Worm (Caenorhabditis elegans) whole organism, L2 larva: ENCODE results near the gene T01D1.8.
A peak's percentile ranks its signal among the peaks of the same experiment; 100 is the strongest.

Source experiments
- R02D3.7 ChIP-seq: fragments of 150-350 bp; optimal IDR thresholded peaks from 2 replicates; lab custom pipeline; 2014; ENCODE audit warnings: missing biosample characterization, missing genetic modification characterization
- Y55F3AM.14 ChIP-seq: fragments of 200-800 bp; sonication (Bioruptor generic); optimal IDR thresholded peaks from 2 replicates; lab custom pipeline; 2018; ENCODE audit warnings: mild to moderate bottlenecking, missing genetic modification characterization, missing compliant biosample characterization
- ZK546.5 ChIP-seq: sonication (generic microtip); optimal IDR thresholded peaks from 2 replicates; lab custom pipeline; 2017; ENCODE audit warnings: missing biosample characterization, missing genetic modification characterization
- alr-1 ChIP-seq: fragments of 150-350 bp; optimal IDR thresholded peaks from 2 replicates; lab custom pipeline; 2014; ENCODE audit warnings: missing biosample characterization, missing genetic modification characterization
- blmp-1 ChIP-seq: sonication (generic microtip); optimal IDR thresholded peaks from 2 replicates; lab custom pipeline; 2017; ENCODE audit warnings: missing genetic modification characterization, mild to moderate bottlenecking, missing compliant biosample characterization, antibody characterized with exemption, moderate library complexity; ENCODE audit not compliant: insufficient read depth
- ceh-16 ChIP-seq: fragments of 150-350 bp; optimal IDR thresholded peaks from 2 replicates; lab custom pipeline; 2014; ENCODE audit warnings: missing biosample characterization, missing genetic modification characterization
- ceh-82 ChIP-seq: fragments of 150-350 bp; optimal IDR thresholded peaks from 2 replicates; lab custom pipeline; 2014; ENCODE audit warnings: missing biosample characterization, missing genetic modification characterization
- dmd-4 ChIP-seq: sonication (generic microtip); optimal IDR thresholded peaks from 2 replicates; lab custom pipeline; 2017; ENCODE audit warnings: missing biosample characterization, missing genetic modification characterization
- egl-27 ChIP-seq: sonication (generic microtip); optimal IDR thresholded peaks from 3 replicates; lab custom pipeline; 2017; ENCODE audit warnings: missing biosample characterization, missing genetic modification reagents, missing genetic modification characterization
- elt-3 ChIP-seq: sonication (generic microtip); optimal IDR thresholded peaks from 2 replicates; lab custom pipeline; 2017; ENCODE audit warnings: missing biosample characterization, missing genetic modification characterization
- fos-1 ChIP-seq: fragments of 150-350 bp; optimal IDR thresholded peaks from 2 replicates; lab custom pipeline; 2014; ENCODE audit warnings: missing biosample characterization, missing genetic modification characterization
- gmeb-1 ChIP-seq: fragments of 150-350 bp; optimal IDR thresholded peaks from 2 replicates; lab custom pipeline; 2014; ENCODE audit warnings: missing biosample characterization, missing genetic modification characterization
- lin-11 ChIP-seq: fragments of 150-350 bp; sonication (generic microtip); optimal IDR thresholded peaks from 2 replicates; lab custom pipeline; 2014; ENCODE audit warnings: missing biosample characterization, missing genetic modification characterization, inconsistent platforms, mixed read lengths
- lin-13 ChIP-seq: fragments of 150-350 bp; optimal IDR thresholded peaks from 2 replicates; lab custom pipeline; 2014; ENCODE audit warnings: missing biosample characterization, missing genetic modification reagents, missing genetic modification characterization
- lin-39 ChIP-seq: fragments of 150-350 bp; optimal IDR thresholded peaks from 2 replicates; lab custom pipeline; 2014; ENCODE audit warnings: missing biosample characterization, missing genetic modification reagents, missing genetic modification characterization
- lsy-2 ChIP-seq, 2 experiments: fragments of 150-350 bp in 1 of 2; sonication (generic microtip) in 1 of 2; optimal IDR thresholded peaks; 2 replicates each; lab custom pipeline; 2014 to 2017; ENCODE audit warnings: missing biosample characterization in 2 of 2, missing genetic modification characterization in 2 of 2
- mab-5 ChIP-seq: fragments of 150-350 bp; optimal IDR thresholded peaks from 2 replicates; lab custom pipeline; 2014; ENCODE audit warnings: missing biosample characterization, missing genetic modification characterization
- mbf-1 ChIP-seq: sonication (generic microtip); optimal IDR thresholded peaks from 2 replicates; lab custom pipeline; 2017; ENCODE audit warnings: missing biosample characterization, missing genetic modification characterization
- mdl-1 ChIP-seq, 2 experiments: fragments of 150-350 bp in 1 of 2; sonication (generic microtip) in 1 of 2; optimal IDR thresholded peaks; 2 replicates each; lab custom pipeline; 2017; ENCODE audit warnings: missing biosample characterization in 2 of 2, missing genetic modification characterization in 2 of 2
- nhr-11 ChIP-seq: fragments of 150-350 bp; optimal IDR thresholded peaks from 2 replicates; lab custom pipeline; 2014; ENCODE audit warnings: missing biosample characterization, missing genetic modification characterization
- nhr-12 ChIP-seq: fragments of 150-350 bp; optimal IDR thresholded peaks from 2 replicates; lab custom pipeline; 2014; ENCODE audit warnings: missing biosample characterization, missing genetic modification characterization
- nhr-129 ChIP-seq: fragments of 150-350 bp; optimal IDR thresholded peaks from 2 replicates; lab custom pipeline; 2014; ENCODE audit warnings: missing biosample characterization, missing genetic modification characterization
- nhr-21 ChIP-seq: fragments of 150-350 bp; optimal IDR thresholded peaks from 2 replicates; lab custom pipeline; 2014; ENCODE audit warnings: missing biosample characterization, missing genetic modification characterization
- nhr-237 ChIP-seq: fragments of 150-350 bp; optimal IDR thresholded peaks from 2 replicates; lab custom pipeline; 2014; ENCODE audit warnings: missing biosample characterization, missing genetic modification characterization
- nhr-6 ChIP-seq: fragments of 150-350 bp; optimal IDR thresholded peaks from 2 replicates; lab custom pipeline; 2014; ENCODE audit warnings: missing biosample characterization, missing genetic modification characterization
- nhr-77 ChIP-seq: fragments of 150-350 bp; optimal IDR thresholded peaks from 2 replicates; lab custom pipeline; 2014; ENCODE audit warnings: missing biosample characterization, missing genetic modification characterization
- sem-4 ChIP-seq: fragments of 150-350 bp; optimal IDR thresholded peaks from 2 replicates; lab custom pipeline; 2014; ENCODE audit warnings: missing biosample characterization, missing genetic modification reagents, missing genetic modification characterization
- sma-3 ChIP-seq: sonication (generic microtip); optimal IDR thresholded peaks from 2 replicates; lab custom pipeline; 2016; ENCODE audit warnings: missing genetic modification reagents, missing genetic modification characterization, missing compliant biosample characterization
- sma-9 ChIP-seq, 2 experiments: fragments of 150-350 bp in 1 of 2; sonication (generic microtip) in 1 of 2; optimal IDR thresholded peaks; 2 replicates each; lab custom pipeline; 2014 to 2016; ENCODE audit warnings: missing genetic modification characterization in 2 of 2, mild to moderate bottlenecking in 1 of 2, missing biosample characterization in 1 of 2, missing compliant biosample characterization in 1 of 2, missing genetic modification reagents in 1 of 2, moderate library complexity in 1 of 2
- snpc-4 ChIP-seq: fragments of 150-350 bp; optimal IDR thresholded peaks from 2 replicates; lab custom pipeline; 2014; ENCODE audit warnings: missing biosample characterization, missing genetic modification characterization
- unc-55 ChIP-seq: fragments of 150-350 bp; sonication (generic microtip); optimal IDR thresholded peaks from 3 replicates; lab custom pipeline; 2014; ENCODE audit warnings: missing biosample characterization, missing genetic modification reagents, missing genetic modification characterization
- unc-62 ChIP-seq: fragments of 150-350 bp; optimal IDR thresholded peaks from 2 replicates; lab custom pipeline; 2014; ENCODE audit warnings: missing biosample characterization, missing genetic modification reagents, missing genetic modification characterization
- ztf-1 ChIP-seq: fragments of 200-800 bp; sonication (Bioruptor generic); conservative IDR thresholded peaks from 2 replicates; pipeline ENCODE4 v1.3.6; 2022; ENCODE audit warnings: missing genetic modification characterization, missing compliant biosample characterization
- ztf-11 ChIP-seq: sonication (generic microtip); optimal IDR thresholded peaks from 2 replicates; lab custom pipeline; 2017; ENCODE audit warnings: missing biosample characterization, missing genetic modification characterization

The T01D1.8 gene

ce11 chrII:216598-216997 is 30.1 kb downstream of the T01D1.8 start, which contains the start of gene F48A11.4 (continued):
- TF ChIP-seq nhr-6 (peak; percentile 93), lin-13 (GFP tag; lab: Kevin White, UChicago) (peak; percentile 95), sem-4 (tag; lab: Kevin White, UChicago) (peak; percentile 91), mab-5 (tag; lab: Kevin White, UChicago) (peak; percentile 91), nhr-12 (tag; lab: Kevin White, UChicago) (no peak), elt-3 (tag; lab: Kevin White, UChicago) (no peak), lsy-2 (tag; optimal IDR thresholded peaks at IDR 0.05; lab: Kevin White, UChicago) (peak; percentile 90 to 95), fos-1 (peak; percentile 75), nhr-11 (tag; lab: Kevin White, UChicago) (no peak), egl-27 (tag; lab: Kevin White, UChicago) (peak; percentile 93), lin-39 (no peak), unc-62 (GFP tag; lab: Kevin White, UChicago) (no peak), nhr-129 (tag; lab: Kevin White, UChicago) (peak; percentile 92), ZK546.5 (peak; percentile 34), nhr-237 (tag; lab: Kevin White, UChicago) (peak; percentile 64), dmd-4 (tag; lab: Kevin White, UChicago) (peak; percentile 39), nhr-21 (tag; lab: Kevin White, UChicago) (peak; percentile 94), ztf-11 (tag; lab: Kevin White, UChicago) (no peak), ztf-1 (GFP tag; lab: Robert Waterston, UW) (0 out of 2 replicates have a peak, but pooled peaks have one; percentile 49), mbf-1 (tag; lab: Kevin White, UChicago) (peak; percentile 11), blmp-1 (peak; percentile 69)

DNA sequence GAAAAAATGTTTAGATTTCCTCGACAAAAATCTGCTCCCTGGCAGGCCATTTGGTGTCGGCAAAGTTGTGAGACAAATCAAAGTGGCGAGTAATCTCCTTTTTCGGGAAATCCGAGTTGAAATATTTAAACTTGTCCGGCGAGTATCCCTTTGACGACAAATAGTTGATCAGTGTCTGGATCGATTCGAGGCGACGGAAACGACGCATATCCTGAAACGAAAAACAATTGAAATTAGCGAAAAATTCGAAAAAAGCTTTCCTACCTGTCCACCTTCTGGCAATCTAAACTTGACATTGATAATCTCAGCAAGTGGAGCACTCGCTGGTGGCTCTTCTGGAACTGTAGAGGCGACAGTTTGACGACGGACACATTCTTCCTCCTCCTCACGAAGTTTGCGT is 30.8 kb downstream of the T01D1.8 start:
- TF ChIP-seq blmp-1 (no peak), alr-1 (no peak), R02D3.7 (no peak), gmeb-1 (tag; lab: Kevin White, UChicago) (no peak), nhr-77 (tag; lab: Kevin White, UChicago) (no peak), ZK546.5 (no peak), mbf-1 (tag; lab: Kevin White, UChicago) (no peak), snpc-4 (no peak), sma-9 (GFP tag; optimal IDR thresholded peaks at IDR 0.05; lab: Kevin White, UChicago) (no peak), sma-9 (tag; optimal IDR thresholded peaks at IDR 0.05; lab: Kevin White, UChicago) (no peak), egl-27 (tag; lab: Kevin White, UChicago) (no peak), unc-62 (GFP tag; lab: Kevin White, UChicago) (no peak), mab-5 (tag; lab: Kevin White, UChicago) (no peak), mdl-1 (tag; optimal IDR thresholded peaks at IDR 0.05; lab: Kevin White, UChicago) (no peak), lin-11 (tag; lab: Kevin White, UChicago) (no peak), nhr-11 (tag; lab: Kevin White, UChicago) (no peak), ceh-16 (tag; lab: Kevin White, UChicago) (no peak), Y55F3AM.14 (GFP tag; lab: Kevin White, UChicago) (no peak), sma-3 (GFP tag; lab: Kevin White, UChicago) (no peak), fos-1 (no peak)

DNA sequence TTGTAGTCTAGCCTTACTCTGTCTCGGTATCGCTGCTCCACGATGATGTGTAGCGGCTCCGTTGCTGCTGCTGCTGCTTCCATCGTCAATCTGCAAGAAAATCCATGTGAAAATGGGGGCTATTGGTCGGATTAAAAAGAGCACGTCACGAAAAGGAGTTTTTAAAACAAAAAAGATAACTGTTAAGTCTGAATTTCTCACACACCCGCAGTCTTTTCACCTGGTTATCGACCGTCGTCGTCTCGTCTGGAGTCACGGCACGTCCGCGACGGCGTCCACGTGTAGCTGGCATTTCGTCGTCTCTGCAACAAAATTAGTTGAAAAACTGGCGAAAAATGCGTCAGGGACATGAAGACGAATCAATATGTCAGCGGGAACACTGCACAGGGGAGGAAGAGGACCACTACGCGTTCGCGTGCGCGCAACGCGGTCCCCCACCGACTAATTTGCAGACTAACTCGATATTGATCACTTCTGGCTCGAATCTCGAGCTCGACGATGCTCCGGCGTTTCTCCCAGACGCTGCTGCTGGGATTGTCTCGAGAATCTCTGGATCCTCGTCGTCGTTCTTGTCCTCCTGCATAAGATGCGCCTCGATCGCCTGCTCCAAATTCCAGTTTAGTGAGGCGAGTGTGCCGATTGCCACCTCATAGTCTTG is 33.4 kb downstream of the T01D1.8 start:
- no peak for TF ChIP-seq lin-39
- TF ChIP-seq Y55F3AM.14 (GFP tag; lab: Kevin White, UChicago), result peak; percentile 4
- TF ChIP-seq lin-11 (tag; lab: Kevin White, UChicago), result no peak
- no peak for TF ChIP-seq unc-55 (GFP tag; lab: Kevin White, UChicago)
- TF ChIP-seq sem-4 (tag; lab: Kevin White, UChicago), result no peak
- TF ChIP-seq ztf-1 (GFP tag; lab: Robert Waterston, UW), result 0 out of 2 replicates have a peak, but pooled peaks have one; percentile 40
- TF ChIP-seq R02D3.7, result no peak
- no peak for TF ChIP-seq nhr-77 (tag; lab: Kevin White, UChicago)
- no peak for TF ChIP-seq dmd-4 (tag; lab: Kevin White, UChicago)
- no peak for TF ChIP-seq ceh-82 (tag; lab: Kevin White, UChicago)
- no peak for TF ChIP-seq ztf-11 (tag; lab: Kevin White, UChicago)
- TF ChIP-seq mab-5 (tag; lab: Kevin White, UChicago), result no peak
- no peak for TF ChIP-seq unc-62 (GFP tag; lab: Kevin White, UChicago)
- TF ChIP-seq alr-1, result no peak
